Worm (Caenorhabditis elegans) whole organism, mixed stage, embryonic: ENCODE data around the gene lin-13.
A peak's percentile ranks its signal among the peaks of the same experiment; 100 is the strongest.

ENCODE experiments used
- M03D4.4 ChIP-seq: sonication (generic microtip); optimal IDR thresholded peaks from 2 replicates; lab custom pipeline; 2017; ENCODE audit warnings: mild to moderate bottlenecking, missing genetic modification characterization, missing compliant biosample characterization
- bed-3 ChIP-seq: fragments of 200-800 bp; sonication (Bioruptor generic); optimal IDR thresholded peaks from 3 replicates; lab custom pipeline; 2018; ENCODE audit warnings: mild to moderate bottlenecking, missing genetic modification characterization, moderate library complexity, missing compliant biosample characterization
- blmp-1 ChIP-seq: fragments of 150-350 bp; optimal IDR thresholded peaks from 2 replicates; lab custom pipeline; 2014; ENCODE audit warnings: missing biosample characterization, missing genetic modification characterization
- ceh-39 ChIP-seq: fragments of 150-350 bp; optimal IDR thresholded peaks from 2 replicates; lab custom pipeline; 2014; ENCODE audit warnings: missing biosample characterization, missing genetic modification characterization
- ceh-43 ChIP-seq: fragments of 200-800 bp; sonication (Bioruptor generic); optimal IDR thresholded peaks from 2 replicates; lab custom pipeline; 2018; ENCODE audit warnings: mild to moderate bottlenecking, missing genetic modification characterization, moderate library complexity, missing compliant biosample characterization
- ceh-83 ChIP-seq: fragments of 200-800 bp; sonication (Bioruptor generic); optimal IDR thresholded peaks from 2 replicates; lab custom pipeline; 2018; ENCODE audit warnings: mild to moderate bottlenecking, missing genetic modification characterization, missing compliant biosample characterization
- ces-1 ChIP-seq: fragments of 150-350 bp; optimal IDR thresholded peaks from 2 replicates; lab custom pipeline; 2014; ENCODE audit warnings: missing biosample characterization, missing genetic modification reagents, missing genetic modification characterization
- cnd-1 ChIP-seq: fragments of 200-800 bp; sonication (Bioruptor generic); optimal IDR thresholded peaks from 2 replicates; lab custom pipeline; 2018; ENCODE audit warnings: mild to moderate bottlenecking, missing genetic modification characterization, missing compliant biosample characterization
- drap-1 ChIP-seq: fragments of 200-800 bp; sonication (Bioruptor generic); optimal IDR thresholded peaks from 3 replicates; lab custom pipeline; 2018; ENCODE audit warnings: mild to moderate bottlenecking, missing genetic modification characterization, missing compliant biosample characterization
- elt-1 ChIP-seq: sonication (generic microtip); optimal IDR thresholded peaks from 2 replicates; lab custom pipeline; 2017; ENCODE audit warnings: missing genetic modification characterization, mild to moderate bottlenecking, missing compliant biosample characterization, antibody characterized with exemption, moderate library complexity, borderline replicate concordance; ENCODE audit not compliant: insufficient read depth
- flh-1 ChIP-seq: fragments of 200-800 bp; sonication (Bioruptor generic); optimal IDR thresholded peaks from 2 replicates; lab custom pipeline; 2018; ENCODE audit warnings: mild to moderate bottlenecking, missing genetic modification characterization, moderate library complexity, missing compliant biosample characterization
- ham-2 ChIP-seq: fragments of 200-800 bp; sonication (Bioruptor generic); optimal IDR thresholded peaks from 2 replicates; lab custom pipeline; 2018; ENCODE audit warnings: mild to moderate bottlenecking, missing genetic modification characterization, missing compliant biosample characterization
- hlh-1 ChIP-seq: fragments of 150-350 bp; optimal IDR thresholded peaks from 2 replicates; lab custom pipeline; 2014; ENCODE audit warnings: missing biosample characterization, missing genetic modification reagents, missing genetic modification characterization
- lin-13 ChIP-seq: fragments of 150-350 bp; optimal IDR thresholded peaks from 2 replicates; lab custom pipeline; 2014; ENCODE audit warnings: missing biosample characterization, missing genetic modification characterization
- lin-32 ChIP-seq: fragments of 200-800 bp; sonication (Bioruptor generic); optimal IDR thresholded peaks from 2 replicates; lab custom pipeline; 2018; ENCODE audit warnings: mild to moderate bottlenecking, missing genetic modification characterization, missing compliant biosample characterization
- lsy-2 ChIP-seq: fragments of 150-350 bp; optimal IDR thresholded peaks from 2 replicates; lab custom pipeline; 2014; ENCODE audit warnings: missing biosample characterization, missing genetic modification characterization
- mab-5 ChIP-seq: fragments of 150-350 bp; optimal IDR thresholded peaks from 2 replicates; lab custom pipeline; 2014; ENCODE audit warnings: missing biosample characterization, missing genetic modification characterization
- mep-1 ChIP-seq: fragments of 150-350 bp; optimal IDR thresholded peaks from 2 replicates; lab custom pipeline; 2017; ENCODE audit warnings: missing biosample characterization, missing genetic modification reagents, missing genetic modification characterization, inconsistent platforms
- mls-2 ChIP-seq: sonication (generic microtip); optimal IDR thresholded peaks from 2 replicates; lab custom pipeline; 2016; ENCODE audit warnings: mild to moderate bottlenecking, missing genetic modification characterization, moderate library complexity, missing compliant biosample characterization
- nhr-12 ChIP-seq: fragments of 150-350 bp; optimal IDR thresholded peaks from 2 replicates; lab custom pipeline; 2014; ENCODE audit warnings: missing biosample characterization, missing genetic modification characterization
- nhr-2 ChIP-seq: fragments of 150-350 bp; optimal IDR thresholded peaks from 2 replicates; lab custom pipeline; 2014; ENCODE audit warnings: missing biosample characterization, missing genetic modification characterization
- nhr-237 ChIP-seq: fragments of 150-350 bp; optimal IDR thresholded peaks from 2 replicates; lab custom pipeline; 2014; ENCODE audit warnings: missing biosample characterization, missing genetic modification characterization
- nhr-28 ChIP-seq: fragments of 150-350 bp; optimal IDR thresholded peaks from 2 replicates; lab custom pipeline; 2014; ENCODE audit warnings: missing biosample characterization, missing genetic modification characterization
- nhr-76 ChIP-seq: sonication (generic microtip); optimal IDR thresholded peaks from 2 replicates; lab custom pipeline; 2017; ENCODE audit warnings: missing biosample characterization, missing genetic modification characterization
- pha-4 ChIP-seq: fragments of 150-350 bp; optimal IDR thresholded peaks from 2 replicates; lab custom pipeline; 2018; ENCODE audit warnings: missing biosample characterization, missing genetic modification reagents, missing genetic modification characterization
- snpc-4 ChIP-seq: fragments of 150-350 bp; optimal IDR thresholded peaks from 2 replicates; lab custom pipeline; 2014; ENCODE audit warnings: missing biosample characterization, missing genetic modification characterization
- sptf-1 ChIP-seq: sonication (generic microtip); optimal IDR thresholded peaks from 2 replicates; lab custom pipeline; 2017; ENCODE audit warnings: mild to moderate bottlenecking, missing genetic modification characterization, moderate library complexity, missing compliant biosample characterization
- tbx-8 ChIP-seq: fragments of 200-800 bp; sonication (Bioruptor generic); optimal IDR thresholded peaks from 2 replicates; lab custom pipeline; 2018; ENCODE audit warnings: mild to moderate bottlenecking, missing genetic modification characterization, moderate library complexity, missing compliant biosample characterization
- unc-120 ChIP-seq: sonication (generic microtip); optimal IDR thresholded peaks from 2 replicates; lab custom pipeline; 2017; ENCODE audit warnings: missing genetic modification characterization, missing compliant biosample characterization; ENCODE audit not compliant: poor library complexity, severe bottlenecking
- unc-39 ChIP-seq: fragments of 150-350 bp; optimal IDR thresholded peaks from 2 replicates; lab custom pipeline; 2014; ENCODE audit warnings: missing biosample characterization, missing genetic modification characterization
- unc-62 ChIP-seq: fragments of 150-350 bp; optimal IDR thresholded peaks from 2 replicates; lab custom pipeline; 2014; ENCODE audit warnings: missing biosample characterization, missing genetic modification reagents, missing genetic modification characterization
- zip-8 ChIP-seq: fragments of 150-350 bp; optimal IDR thresholded peaks from 2 replicates; lab custom pipeline; 2014; ENCODE audit warnings: missing biosample characterization, missing genetic modification characterization

lin-13 gene

DNA sequence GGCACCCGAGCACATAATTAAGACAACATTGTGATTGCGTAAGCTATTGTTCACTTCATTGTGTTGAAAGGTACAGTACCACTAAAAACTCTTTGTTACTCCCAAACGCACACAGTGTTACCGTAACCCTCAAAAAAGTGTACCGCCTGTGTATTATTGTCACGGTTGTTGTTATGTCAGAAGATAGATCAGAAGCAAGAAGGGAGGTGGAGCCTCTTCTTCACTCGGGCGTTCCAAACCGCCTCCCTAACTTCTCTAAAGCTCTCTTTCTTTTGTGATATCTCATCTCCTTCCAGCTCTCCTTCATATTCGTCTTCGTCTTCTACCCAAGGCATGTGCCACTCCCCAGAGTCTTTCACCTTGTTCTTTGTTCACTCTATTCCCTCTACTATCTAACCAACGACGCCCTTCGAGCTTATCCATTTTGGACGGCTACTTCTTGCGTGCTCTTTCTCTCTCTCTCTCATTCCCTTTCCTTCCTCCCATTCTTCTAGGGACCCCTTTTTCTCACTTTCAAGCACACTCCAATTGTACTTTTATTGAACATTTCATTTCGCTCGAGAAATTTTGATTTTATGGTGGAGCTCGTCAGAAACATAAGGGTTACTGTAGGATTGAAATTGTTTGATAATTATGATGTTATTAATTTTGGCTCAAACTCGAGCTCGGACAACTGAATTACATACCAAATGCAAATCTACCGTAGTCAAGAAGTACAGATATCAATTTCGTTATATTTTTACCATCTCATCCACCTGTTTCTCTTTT is 16.4 kb upstream of the lin-13 start:
- TF ChIP-seq elt-1 (no peak), ceh-43 (no peak), sptf-1 (tag; lab: Kevin White, UChicago) (no peak), unc-120 (tag; lab: Kevin White, UChicago) (no peak), ces-1 (GFP tag; lab: Kevin White, UChicago) (peak; percentile 70), nhr-28 (no peak), mls-2 (tag; lab: Kevin White, UChicago) (no peak), mab-5 (no peak), pha-4 (no peak), drap-1 (GFP tag; lab: Kevin White, UChicago) (no peak), zip-8 (peak; percentile 25), nhr-2 (tag; lab: Kevin White, UChicago) (peak; percentile 56), lin-13 (tag; lab: Kevin White, UChicago) (no peak), blmp-1 (no peak), lsy-2 (tag; lab: Kevin White, UChicago) (peak; percentile 27)

DNA sequence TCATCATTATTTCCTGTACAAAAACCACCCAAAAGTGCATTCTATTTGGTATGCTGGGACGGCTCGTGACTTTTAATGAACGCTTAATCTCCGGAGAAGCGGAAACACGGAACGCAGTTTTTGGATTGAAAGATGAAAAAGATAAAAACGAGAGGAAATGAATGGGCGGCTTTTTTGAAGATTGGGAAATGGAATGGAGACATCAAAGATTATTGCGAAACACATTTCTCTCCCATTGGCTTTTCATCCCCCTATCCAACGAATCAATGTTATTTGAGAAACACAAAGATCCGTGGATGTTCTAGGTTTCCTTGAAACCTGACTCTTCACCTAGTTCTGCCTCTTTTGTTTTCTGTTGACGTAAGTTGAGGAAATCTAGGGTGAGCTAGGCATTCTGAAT is 15.1 kb upstream of the lin-13 start:
- TF ChIP-seq lin-13 (tag; lab: Kevin White, UChicago): no peak
- TF ChIP-seq lin-32 (GFP tag; lab: Kevin White, UChicago): no peak
- no peak for TF ChIP-seq unc-62 (GFP tag; lab: Kevin White, UChicago)
- TF ChIP-seq mls-2 (tag; lab: Kevin White, UChicago): no peak
- no peak for TF ChIP-seq flh-1
- no peak for TF ChIP-seq ham-2 (GFP tag; lab: Kevin White, UChicago)
- TF ChIP-seq nhr-12 (tag; lab: Kevin White, UChicago): no peak
- TF ChIP-seq nhr-237: no peak
- TF ChIP-seq snpc-4 (tag; lab: Kevin White, UChicago): no peak
- no peak for TF ChIP-seq bed-3 (GFP tag; lab: Kevin White, UChicago)
- TF ChIP-seq lsy-2 (tag; lab: Kevin White, UChicago): no peak
- no peak for TF ChIP-seq ceh-39
- TF ChIP-seq nhr-28: no peak
- no peak for TF ChIP-seq nhr-76 (tag; lab: Kevin White, UChicago)
- no peak for TF ChIP-seq drap-1 (GFP tag; lab: Kevin White, UChicago)
- no peak for TF ChIP-seq hlh-1 (tag; lab: Kevin White, UChicago)
- TF ChIP-seq pha-4: no peak
- TF ChIP-seq ces-1 (GFP tag; lab: Kevin White, UChicago): no peak
- no peak for TF ChIP-seq nhr-2 (tag; lab: Kevin White, UChicago)
- no peak for TF ChIP-seq sptf-1 (tag; lab: Kevin White, UChicago)
- TF ChIP-seq, all 35 proteins: peak for 0

DNA sequence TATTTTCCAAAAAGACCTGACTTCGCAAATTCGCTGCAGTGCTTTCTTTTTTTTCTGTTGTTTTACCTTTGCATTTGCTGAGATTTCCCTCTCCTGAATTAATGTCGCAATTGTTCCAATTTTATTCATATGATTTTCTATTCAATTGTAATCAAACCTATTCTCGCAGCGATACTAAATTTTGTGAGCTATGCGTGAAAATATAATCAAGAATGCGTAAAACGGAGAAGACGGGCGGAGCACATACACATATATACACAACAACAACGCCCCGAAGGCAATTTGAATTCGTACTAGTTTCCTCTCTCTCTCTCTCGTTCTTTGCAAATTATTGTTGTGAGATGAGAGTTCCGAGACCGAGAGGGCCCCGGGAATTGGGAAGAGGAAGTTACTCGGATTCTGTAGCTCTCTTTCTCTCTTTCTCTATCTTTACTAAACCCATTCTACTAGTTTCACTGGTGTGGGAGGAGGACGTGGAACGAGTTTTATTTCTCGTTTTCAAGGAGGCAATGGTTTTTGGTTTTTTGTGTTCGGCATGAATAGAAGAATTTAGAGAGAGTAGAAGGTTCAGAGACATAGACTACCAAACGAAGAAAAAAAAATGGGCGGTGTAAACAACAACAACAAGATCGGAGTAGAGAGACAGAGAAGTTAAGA is 14.2 kb upstream of the lin-13 start:
- TF ChIP-seq zip-8 (no peak), sptf-1 (tag; lab: Kevin White, UChicago) (no peak), ceh-83 (no peak), nhr-2 (tag; lab: Kevin White, UChicago) (no peak), snpc-4 (tag; lab: Kevin White, UChicago) (no peak), lsy-2 (tag; lab: Kevin White, UChicago) (peak; percentile 22), lin-32 (GFP tag; lab: Kevin White, UChicago) (no peak), cnd-1 (tag; lab: Kevin White, UChicago) (no peak), ces-1 (GFP tag; lab: Kevin White, UChicago) (peak; percentile 97), nhr-237 (no peak), tbx-8 (GFP tag; lab: Kevin White, UChicago) (no peak), ceh-39 (no peak), pha-4 (no peak)

DNA sequence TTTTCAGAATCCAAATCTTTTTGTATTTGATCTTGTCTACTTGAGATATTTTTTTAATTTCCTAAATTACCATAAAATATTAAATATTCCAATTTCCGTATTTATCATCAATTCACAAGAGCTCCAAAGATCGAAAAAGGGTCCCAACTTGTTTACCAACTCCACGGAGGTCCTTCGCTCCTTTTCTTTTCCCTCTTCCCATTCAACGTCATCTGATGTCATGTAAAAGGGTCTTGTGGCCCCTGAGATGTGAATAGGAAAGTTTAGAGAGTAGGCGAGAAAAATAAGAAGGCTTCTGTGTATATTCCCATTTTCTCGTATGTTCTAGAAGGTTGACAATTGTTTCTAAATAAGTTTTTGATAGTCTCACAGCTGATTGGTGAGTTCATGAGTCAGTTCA is 13.7 kb upstream of the lin-13 start:
- TF ChIP-seq M03D4.4 (tag; lab: Kevin White, UChicago) (no peak), lin-32 (GFP tag; lab: Kevin White, UChicago) (no peak), mep-1 (tag; lab: Kevin White, UChicago) (no peak), snpc-4 (tag; lab: Kevin White, UChicago) (no peak), elt-1 (no peak), nhr-28 (no peak), blmp-1 (no peak), bed-3 (GFP tag; lab: Kevin White, UChicago) (no peak), ceh-83 (no peak), ces-1 (GFP tag; lab: Kevin White, UChicago) (no peak), ceh-43 (no peak), unc-39 (tag; lab: Kevin White, UChicago) (no peak)
